Worm (Caenorhabditis elegans) whole organism, young adult: ENCODE measurements around the gene gst-7.
A peak's percentile ranks its signal among the peaks of the same experiment; 100 is the strongest.
"Not testable (repeated sequence)": the region's sequence is repeated elsewhere in the genome, so short reads cannot be mapped to it uniquely, and the experiment has no call there.

Experiments
- B0019.2 ChIP-seq: fragments of 200-800 bp; sonication (Bioruptor generic); conservative IDR thresholded peaks from 2 replicates; pipeline ENCODE4 v1.3.6; 2022; ENCODE audit warnings: missing genetic modification reagents, missing genetic modification characterization, missing compliant biosample characterization
- B0336.3 ChIP-seq: fragments of 200-800 bp; sonication (Bioruptor generic); IDR thresholded peaks from 2 replicates; pipeline ENCODE4 v1.3.6; 2022; ENCODE audit warnings: missing genetic modification characterization, missing compliant biosample characterization
- D2030.7 ChIP-seq: fragments of 200-800 bp; sonication (Bioruptor generic); IDR thresholded peaks from 2 replicates; pipeline ENCODE4 v1.3.6; 2022; ENCODE audit warnings: missing genetic modification reagents, missing genetic modification characterization, missing compliant biosample characterization
- F23B12.7 ChIP-seq: sonication (generic microtip); optimal IDR thresholded peaks from 2 replicates; lab custom pipeline; 2017; ENCODE audit warnings: missing genetic modification characterization, mild to moderate bottlenecking, missing compliant biosample characterization, antibody characterized with exemption, moderate library complexity; ENCODE audit not compliant: insufficient read depth
- F33H1.4 ChIP-seq: fragments of 200-800 bp; sonication (Bioruptor generic); IDR thresholded peaks from 2 replicates; pipeline ENCODE4 v1.3.6; 2022; ENCODE audit warnings: missing genetic modification reagents, missing genetic modification characterization, missing compliant biosample characterization
- F52B5.7 ChIP-seq: sonication (generic microtip); optimal IDR thresholded peaks from 2 replicates; lab custom pipeline; 2016; ENCODE audit warnings: mild to moderate bottlenecking, missing genetic modification characterization, missing compliant biosample characterization
- F57A8.1 ChIP-seq: fragments of 200-800 bp; sonication (Bioruptor generic); optimal IDR thresholded peaks from 2 replicates; lab custom pipeline; 2018; ENCODE audit warnings: mild to moderate bottlenecking, missing genetic modification characterization, moderate library complexity, missing compliant biosample characterization
- F57C9.4 ChIP-seq: sonication (generic microtip); optimal IDR thresholded peaks from 2 replicates; lab custom pipeline; 2017; ENCODE audit warnings: mild to moderate bottlenecking, missing genetic modification characterization, missing compliant biosample characterization
- K11D2.4 ChIP-seq: fragments of 200-800 bp; sonication (Bioruptor generic); IDR thresholded peaks from 2 replicates; pipeline ENCODE4 v1.3.6; 2022; ENCODE audit warnings: missing genetic modification reagents, missing genetic modification characterization, missing compliant biosample characterization
- Y67H2A.10 ChIP-seq: fragments of 200-800 bp; sonication (Bioruptor generic); conservative IDR thresholded peaks from 2 replicates; pipeline ENCODE4 v1.3.6; 2022; ENCODE audit warnings: missing genetic modification reagents, missing genetic modification characterization, missing compliant biosample characterization
- Y95B8A.8 ChIP-seq: fragments of 200-800 bp; sonication (Bioruptor generic); IDR thresholded peaks from 2 replicates; pipeline ENCODE4 v1.3.6; 2022; ENCODE audit warnings: missing genetic modification reagents, missing genetic modification characterization, missing compliant biosample characterization
- ccch-3 ChIP-seq: fragments of 200-800 bp; sonication (Bioruptor generic); optimal IDR thresholded peaks from 2 replicates; lab custom pipeline; 2018; ENCODE audit warnings: mild to moderate bottlenecking, missing genetic modification characterization, missing compliant biosample characterization
- cebp-2 ChIP-seq: fragments of 200-800 bp; sonication (Bioruptor generic); IDR thresholded peaks from 2 replicates; pipeline ENCODE4 v1.3.6; 2022; ENCODE audit warnings: missing genetic modification characterization, missing compliant biosample characterization
- ceh-27 ChIP-seq: fragments of 200-800 bp; sonication (Bioruptor generic); optimal IDR thresholded peaks from 2 replicates; lab custom pipeline; 2018; ENCODE audit warnings: mild to moderate bottlenecking, missing genetic modification characterization, moderate library complexity, missing compliant biosample characterization
- dox-1 ChIP-seq: fragments of 200-800 bp; sonication (Bioruptor generic); IDR thresholded peaks from 2 replicates; pipeline ENCODE4 v1.3.6; 2022; ENCODE audit warnings: missing genetic modification reagents, missing genetic modification characterization, missing compliant biosample characterization
- hlh-12 ChIP-seq: sonication (generic microtip); optimal IDR thresholded peaks from 2 replicates; lab custom pipeline; 2016; ENCODE audit warnings: missing genetic modification characterization, missing compliant biosample characterization
- hmg-1.2 ChIP-seq: fragments of 200-800 bp; sonication (Bioruptor generic); IDR thresholded peaks from 2 replicates; pipeline ENCODE4 v1.3.6; 2022; ENCODE audit warnings: missing genetic modification reagents, missing genetic modification characterization, missing compliant biosample characterization
- hsf-1 ChIP-seq: fragments of 200-800 bp; sonication (Bioruptor generic); IDR thresholded peaks from 2 replicates; pipeline ENCODE4 v1.3.6; 2022; ENCODE audit warnings: missing genetic modification reagents, missing genetic modification characterization, missing compliant biosample characterization
- let-526 ChIP-seq: fragments of 200-800 bp; sonication (Bioruptor generic); IDR thresholded peaks from 2 replicates; pipeline ENCODE4 v1.3.6; 2022; ENCODE audit warnings: missing genetic modification reagents, missing genetic modification characterization, missing compliant biosample characterization
- lin-35 ChIP-seq, 3 experiments: fragments of 150-350 bp in 2 of 3; sonication (generic microtip) in 1 of 3; optimal IDR thresholded peaks; 2 replicates each; lab custom pipeline; 2014 to 2018; ENCODE audit warnings: missing biosample characterization in 3 of 3, missing genetic modification characterization in 3 of 3, missing genetic modification reagents in 3 of 3
- lin-40 ChIP-seq: sonication (generic microtip); optimal IDR thresholded peaks from 2 replicates; lab custom pipeline; 2016; ENCODE audit warnings: missing genetic modification characterization, mild to moderate bottlenecking, missing compliant biosample characterization, missing genotype, missing genetic modification reagents
- lir-1 ChIP-seq: fragments of 200-800 bp; sonication (Bioruptor generic); conservative IDR thresholded peaks from 2 replicates; pipeline ENCODE4 v1.3.6; 2022; ENCODE audit warnings: missing genetic modification reagents, missing genetic modification characterization, missing compliant biosample characterization
- lsl-1 ChIP-seq: fragments of 200-800 bp; sonication (Bioruptor generic); optimal IDR thresholded peaks from 2 replicates; lab custom pipeline; 2018; ENCODE audit warnings: mild to moderate bottlenecking, missing genetic modification characterization, moderate library complexity, missing compliant biosample characterization
- madf-10 ChIP-seq: sonication (generic microtip); optimal IDR thresholded peaks from 2 replicates; lab custom pipeline; 2016; ENCODE audit warnings: mild to moderate bottlenecking, missing genetic modification characterization, missing compliant biosample characterization
- madf-3 ChIP-seq: fragments of 200-800 bp; sonication (Bioruptor generic); IDR thresholded peaks from 2 replicates; pipeline ENCODE4 v1.3.6; 2022; ENCODE audit warnings: missing genetic modification reagents, missing genetic modification characterization, missing compliant biosample characterization
- mcd-1 ChIP-seq: fragments of 200-800 bp; sonication (Bioruptor generic); IDR thresholded peaks from 2 replicates; pipeline ENCODE4 v1.3.6; 2022; ENCODE audit warnings: missing genetic modification reagents, missing genetic modification characterization, missing compliant biosample characterization
- mel-28 ChIP-seq: sonication (generic microtip); optimal IDR thresholded peaks from 2 replicates; lab custom pipeline; 2016; ENCODE audit warnings: borderline replicate concordance, mild to moderate bottlenecking, missing genetic modification characterization, missing compliant biosample characterization
- mes-4 ChIP-seq: sonication (generic microtip); optimal IDR thresholded peaks from 2 replicates; lab custom pipeline; 2016; ENCODE audit warnings: missing genotype, missing genetic modification characterization, missing compliant biosample characterization
- mxl-1 ChIP-seq: sonication (generic microtip); optimal IDR thresholded peaks from 2 replicates; lab custom pipeline; 2016; ENCODE audit warnings: missing genetic modification characterization, missing compliant biosample characterization
- nhr-80 ChIP-seq: sonication (generic microtip); optimal IDR thresholded peaks from 2 replicates; lab custom pipeline; 2016; ENCODE audit warnings: missing genetic modification characterization, missing compliant biosample characterization
- nhr-90 ChIP-seq: sonication (generic microtip); optimal IDR thresholded peaks from 2 replicates; lab custom pipeline; 2016; ENCODE audit warnings: missing genotype, mild to moderate bottlenecking, missing genetic modification characterization, missing compliant biosample characterization
- pbrm-1 ChIP-seq: fragments of 200-800 bp; sonication (Bioruptor generic); IDR thresholded peaks from 2 replicates; pipeline ENCODE4 v1.3.6; 2022; ENCODE audit warnings: missing genetic modification reagents, missing genetic modification characterization, missing compliant biosample characterization
- pha-4 ChIP-seq: fragments of 150-350 bp; sonication (generic microtip); optimal IDR thresholded peaks from 2 replicates; lab custom pipeline; 2014; ENCODE audit warnings: missing biosample characterization, missing genetic modification reagents, missing genetic modification characterization
- rcor-1 ChIP-seq: fragments of 200-800 bp; sonication (Bioruptor generic); IDR thresholded peaks from 2 replicates; pipeline ENCODE4 v1.3.6; 2022; ENCODE audit warnings: missing genetic modification reagents, missing genetic modification characterization, missing compliant biosample characterization
- sdz-38 ChIP-seq: sonication (generic microtip); optimal IDR thresholded peaks from 2 replicates; lab custom pipeline; 2016; ENCODE audit warnings: missing genotype, missing genetic modification characterization, missing compliant biosample characterization
- snpc-1.1 ChIP-seq: sonication (generic microtip); optimal IDR thresholded peaks from 2 replicates; lab custom pipeline; 2017; ENCODE audit warnings: missing genetic modification characterization, mild to moderate bottlenecking, missing compliant biosample characterization, antibody characterized with exemption, moderate library complexity, missing genotype, missing genetic modification reagents; ENCODE audit not compliant: insufficient read depth
- snpc-1.3 ChIP-seq: sonication (generic microtip); optimal IDR thresholded peaks from 2 replicates; lab custom pipeline; 2017; ENCODE audit warnings: missing genetic modification characterization, mild to moderate bottlenecking, missing compliant biosample characterization, antibody characterized with exemption, moderate library complexity, missing genotype, missing genetic modification reagents; ENCODE audit not compliant: insufficient read depth
- snpc-4 ChIP-seq, 5 experiments: fragments of 150-350 bp in 1 of 5; sonication (generic microtip) in 4 of 5; optimal IDR thresholded peaks; 2 replicates each; lab custom pipeline; 2014 to 2018; ENCODE audit warnings: missing genetic modification characterization in 5 of 5, missing biosample characterization in 3 of 5, antibody characterized with exemption in 2 of 5, mild to moderate bottlenecking in 2 of 5, missing compliant biosample characterization in 2 of 5, missing genotype in 2 of 5, moderate library complexity in 2 of 5, missing genetic modification reagents in 1 of 5
- sptf-2 ChIP-seq: fragments of 200-800 bp; sonication (Bioruptor generic); optimal IDR thresholded peaks from 2 replicates; lab custom pipeline; 2018; ENCODE audit warnings: mild to moderate bottlenecking, missing genetic modification characterization, missing compliant biosample characterization
- tbp1 ChIP-seq: fragments of 200-800 bp; sonication (Bioruptor generic); optimal IDR thresholded peaks from 2 replicates; lab custom pipeline; 2018; ENCODE audit warnings: mild to moderate bottlenecking, missing genetic modification characterization, missing compliant biosample characterization
- unc-62 ChIP-seq: fragments of 150-350 bp; optimal IDR thresholded peaks from 2 replicates; lab custom pipeline; 2014; ENCODE audit warnings: missing biosample characterization, missing genetic modification reagents, missing genetic modification characterization
- xnd-1 ChIP-seq: sonication (generic microtip); optimal IDR thresholded peaks from 2 replicates; lab custom pipeline; 2016; ENCODE audit warnings: missing genotype, missing genetic modification reagents, missing genetic modification characterization, missing compliant biosample characterization

Gene gst-7

ce11 chrII:4902035-4902434 lies 20.2 kb downstream of the gst-7 start, which contains the start of gene R05F9.9 (continued):
- TF ChIP-seq F57A8.1 (GFP tag; lab: Kevin White, UChicago), result no peak
- TF ChIP-seq madf-3 (GFP tag; lab: Robert Waterston, UW), result 0 out of 2 replicates have a peak, but pooled peaks have one; percentile 1
- TF ChIP-seq F57C9.4 (tag; lab: Kevin White, UChicago), result no peak
- no peak for TF ChIP-seq pbrm-1 (GFP tag; lab: Robert Waterston, UW)
- peak; percentile 17 for TF ChIP-seq nhr-80 (tag; lab: Kevin White, UChicago)
- TF ChIP-seq F23B12.7, result peak; percentile 55
- TF ChIP-seq snpc-4 (GFP tag; optimal IDR thresholded peaks at IDR 0.05; lab: Kevin White, UChicago), result no peak
- TF ChIP-seq snpc-4 (tag; optimal IDR thresholded peaks at IDR 0.05; lab: Kevin White, UChicago), result peak in 2 of 4 experiments; percentile 23 to 50
- TF ChIP-seq cebp-2, result no peak
- TF ChIP-seq mel-28, result no peak
- TF ChIP-seq snpc-1.3 (tag; lab: Kevin White, UChicago), result peak; percentile 8
- no peak for TF ChIP-seq ceh-27 (GFP tag; lab: Kevin White, UChicago)
- TF ChIP-seq ccch-3, result no peak
- TF ChIP-seq Y95B8A.8 (GFP tag; lab: Robert Waterston, UW), result peak; percentile 62; the same call in 1 of the 2 replicates
- peak; percentile 21 for TF ChIP-seq madf-10 (tag; lab: Kevin White, UChicago)
- TF ChIP-seq pha-4 (tag; lab: Kevin White, UChicago), result no peak
- TF ChIP-seq nhr-90, result peak; percentile 10
- TF ChIP-seq hsf-1 (GFP tag; lab: Robert Waterston, UW), result peak; percentile 66
- peak; percentile 27 for TF ChIP-seq mxl-1 (tag; lab: Kevin White, UChicago)
- peak; percentile 41; the same call in 1 of the 2 replicates for TF ChIP-seq B0336.3 (GFP tag; lab: Robert Waterston, UW)

DNA sequence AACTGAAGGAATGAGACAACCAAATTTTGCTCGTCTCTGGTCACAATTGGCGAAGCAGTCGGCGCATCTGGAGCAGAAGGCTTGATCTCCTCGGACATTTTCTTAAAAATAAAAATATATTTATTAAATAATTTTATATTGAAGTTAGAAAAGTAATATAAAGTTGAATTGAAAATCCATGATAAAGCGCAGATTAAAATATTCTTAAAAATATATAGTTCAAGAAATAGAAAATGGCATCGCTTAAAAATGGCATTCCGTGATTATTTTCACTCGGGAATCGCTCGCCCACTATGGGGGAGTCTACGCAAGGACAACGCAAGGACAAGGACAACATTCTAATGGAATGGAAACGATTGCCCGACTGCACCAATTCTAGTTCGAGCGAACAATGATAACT lies 21.8 kb downstream of the gst-7 start, which contains the start of gene sgt-1:
Gene sgt-1 (minus strand): TSS at position 101 of the 400 bp plus-strand sequence.
- TF ChIP-seq lin-35 (GFP tag; optimal IDR thresholded peaks at IDR 0.05; lab: Kevin White, UChicago); sdz-38 (tag; lab: Kevin White, UChicago); B0019.2 (GFP tag; lab: Robert Waterston, UW): not testable (repeated sequence)

DNA sequence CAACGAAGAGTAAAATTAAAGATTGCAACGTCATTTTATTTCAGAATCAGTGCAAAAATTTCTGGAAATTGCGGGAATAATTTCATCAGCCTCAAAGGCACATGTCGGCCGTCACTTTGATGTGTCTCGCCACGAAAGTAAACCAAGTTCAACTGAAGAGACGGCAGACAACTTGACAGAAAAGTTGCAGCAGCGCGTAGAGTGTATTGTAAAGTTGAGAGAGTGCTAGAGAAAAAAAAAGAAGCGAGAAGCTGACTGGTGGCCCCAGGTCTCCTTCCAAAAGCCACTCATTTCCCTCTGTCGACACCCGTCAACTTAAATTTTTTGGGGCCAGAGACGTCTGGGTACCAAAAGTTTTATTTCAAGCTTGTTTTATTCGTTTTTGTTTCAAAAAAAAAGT lies 22.4 kb downstream of the gst-7 start:
- TF ChIP-seq unc-62 (GFP tag; lab: Kevin White, UChicago) (peak; percentile 29), lsl-1 (GFP tag; lab: Kevin White, UChicago) (peak; percentile 77), tbp1 (GFP tag; lab: Kevin White, UChicago) (peak; percentile 62), pbrm-1 (GFP tag; lab: Robert Waterston, UW) (peak; percentile 67; the same call in 1 of the 2 replicates), K11D2.4 (no peak), F57C9.4 (tag; lab: Kevin White, UChicago) (no peak), madf-3 (GFP tag; lab: Robert Waterston, UW) (peak; percentile 29; the same call in 1 of the 2 replicates), rcor-1 (peak; percentile 61), lin-40 (tag; lab: Kevin White, UChicago) (peak; percentile 24), Y95B8A.8 (GFP tag; lab: Robert Waterston, UW) (0 out of 2 replicates have a peak, but pooled peaks have one; percentile 60), dox-1 (GFP tag; lab: Robert Waterston, UW) (peak; percentile 73), F52B5.7 (tag; lab: Kevin White, UChicago) (no peak), D2030.7 (GFP tag; lab: Robert Waterston, UW) (peak; percentile 69), let-526 (GFP tag; lab: Robert Waterston, UW) (peak; percentile 32; the same call in 1 of the 2 replicates), hlh-12 (tag; lab: Kevin White, UChicago) (no peak), xnd-1 (peak; percentile 26), snpc-1.1 (peak; percentile 52), F33H1.4 (GFP tag; lab: Robert Waterston, UW) (peak; percentile 84), mes-4 (tag; lab: Kevin White, UChicago) (no peak), sptf-2 (GFP tag; lab: Kevin White, UChicago) (no peak), lir-1 (GFP tag; lab: Robert Waterston, UW) (0 out of 2 replicates have a peak, but pooled peaks have one; percentile 10), snpc-1.3 (tag; lab: Kevin White, UChicago) (peak; percentile 58), snpc-4 (GFP tag; optimal IDR thresholded peaks at IDR 0.05; lab: Kevin White, UChicago) (peak; percentile 47), snpc-4 (tag; optimal IDR thresholded peaks at IDR 0.05; lab: Kevin White, UChicago) (peak; percentile 59 to 84 (median 65)), hmg-1.2 (GFP tag; lab: Robert Waterston, UW) (peak; percentile 94), B0336.3 (GFP tag; lab: Robert Waterston, UW) (no peak; the same call in 1 of the 2 replicates), mcd-1 (peak; percentile 70), Y67H2A.10 (0 out of 2 replicates have a peak, but pooled peaks have one; percentile 49)
